Worm (Caenorhabditis elegans): ENCODE measurements around the gene F35E8.10.

DNA sequence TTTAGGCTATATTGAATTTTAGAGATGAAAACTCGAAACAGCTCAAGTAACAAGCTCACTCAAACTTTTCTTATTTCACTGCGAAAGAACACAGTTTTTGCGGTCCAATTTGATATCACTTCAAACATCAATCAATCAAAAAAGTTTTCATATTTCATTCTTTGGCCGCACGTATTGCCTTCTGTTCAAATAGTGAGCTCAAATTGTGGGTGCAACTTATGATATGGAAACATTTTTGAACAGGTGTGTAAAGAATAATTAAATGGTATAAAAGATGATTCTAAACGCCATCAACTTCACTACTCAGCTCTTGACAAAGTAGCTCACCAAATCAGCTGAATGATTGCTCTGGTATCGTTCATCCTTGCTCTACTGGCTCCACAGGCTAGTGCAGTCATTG, 20.5 kb downstream of the F35E8.10 start, which contains the start of gene T06C12.14:
- TF ChIP-seq W03F9.2 (tag; optimal IDR thresholded peaks at IDR 0.05) = no peak
- TF ChIP-seq dao-5 (tag; optimal IDR thresholded peaks at IDR 0.05) = no peak
- TF ChIP-seq him-1 (tag; optimal IDR thresholded peaks at IDR 0.05) = no peak
